Worm (Caenorhabditis elegans): Measurements from ENCODE around the gene Y49E10.25.

- TF ChIP-seq mdl-1 (tag; optimal IDR thresholded peaks at IDR 0.05): no peak
- TF ChIP-seq nhr-237 (tag; optimal IDR thresholded peaks at IDR 0.05): no peak
- TF ChIP-seq ztf-4 (tag; optimal IDR thresholded peaks at IDR 0.05): no peak
- TF ChIP-seq ztf-11 (tag; optimal IDR thresholded peaks at IDR 0.05): no peak
- no peak for TF ChIP-seq lin-13 (GFP tag; optimal IDR thresholded peaks at IDR 0.05)
- no peak for TF ChIP-seq egl-27 (tag; optimal IDR thresholded peaks at IDR 0.05)
- TF ChIP-seq unc-62 (GFP tag; optimal IDR thresholded peaks at IDR 0.05): no peak
Observed at ce11 chrIII:12468869-12469268, 23.0 kb downstream of the Y49E10.25 start, which contains the start of gene Y49E10.29.

Measured in whole organism, L2 larva.